Worm (Caenorhabditis elegans) whole organism, L3 larva: ENCODE results near the gene F21H12.3.

ENCODE experiments used
- ZK546.5 ChIP-seq: sonication (generic microtip); optimal IDR thresholded peaks from 2 replicates; lab custom pipeline; 2017; ENCODE audit warnings: missing biosample characterization, missing genetic modification characterization
- lin-15B ChIP-seq: fragments of 150-350 bp; optimal IDR thresholded peaks from 2 replicates; lab custom pipeline; 2014; ENCODE audit warnings: missing biosample characterization, missing genetic modification characterization
- lin-39 ChIP-seq: fragments of 150-350 bp; optimal IDR thresholded peaks from 2 replicates; lab custom pipeline; 2018; ENCODE audit warnings: missing biosample characterization, missing genetic modification reagents, missing genetic modification characterization
- nfya-1 ChIP-seq: sonication (generic microtip); optimal IDR thresholded peaks from 2 replicates; lab custom pipeline; 2017; ENCODE audit warnings: missing genetic modification characterization, mild to moderate bottlenecking, missing compliant biosample characterization, antibody characterized with exemption, moderate library complexity; ENCODE audit not compliant: insufficient read depth
- nhr-76 ChIP-seq: fragments of 150-350 bp; sonication (generic microtip); optimal IDR thresholded peaks from 5 replicates; lab custom pipeline; 2014; ENCODE audit warnings: missing biosample characterization, missing genetic modification characterization
- tbx-2 ChIP-seq: sonication (generic microtip); optimal IDR thresholded peaks from 2 replicates; lab custom pipeline; 2016; ENCODE audit warnings: mild to moderate bottlenecking, missing genetic modification characterization, missing compliant biosample characterization

ce11 chrII:6055927-6056326, 26.8 kb upstream of the F21H12.3 start, which contains the start of gene R12C12.7:
- TF ChIP-seq ZK546.5 (tag; lab: Kevin White, UChicago) (no peak), nhr-76 (tag; lab: Kevin White, UChicago) (no peak), nfya-1 (tag; lab: Kevin White, UChicago) (no peak), lin-39 (tag; lab: Kevin White, UChicago) (no peak), lin-15B (no peak), tbx-2 (tag; lab: Kevin White, UChicago) (no peak)
